Fruit fly (Drosophila melanogaster) whole organism, embryonic: ENCODE measurements around the gene CG43120.

Experiments used
- ATbp ChIP-seq: fragments of 200-800 bp; sonication (Bioruptor generic); optimal IDR thresholded peaks from 2 replicates; lab custom pipeline; 2017; ENCODE audit warnings: missing biosample characterization, mild to moderate bottlenecking, missing genetic modification characterization, missing genetic modification reagents
- Blimp-1 ChIP-seq: fragments of 200-800 bp; sonication (Bioruptor generic); optimal IDR thresholded peaks from 3 replicates; lab custom pipeline; 2018; ENCODE audit warnings: missing biosample characterization, missing genetic modification characterization, mild to moderate bottlenecking, moderate library complexity, missing genetic modification reagents
- CG10267 ChIP-seq: fragments of 200-800 bp; sonication (Bioruptor generic); optimal IDR thresholded peaks from 2 replicates; lab custom pipeline; 2018; ENCODE audit warnings: missing biosample characterization, mild to moderate bottlenecking, missing genetic modification characterization, moderate library complexity
- CG10321 ChIP-seq: fragments of 200-800 bp; sonication (Bioruptor generic); IDR thresholded peaks from 2 replicates; pipeline ENCODE4 v1.3.6; 2022; ENCODE audit warnings: missing biosample characterization, missing genetic modification characterization
- CG11504 ChIP-seq: fragments of 200-800 bp; sonication (Bioruptor generic); optimal IDR thresholded peaks from 3 replicates; lab custom pipeline; 2019; ENCODE audit warnings: missing biosample characterization, mild to moderate bottlenecking, missing genetic modification characterization, moderate library complexity
- CG11695 ChIP-seq: fragments of 200-800 bp; sonication (Bioruptor generic); IDR thresholded peaks from 3 replicates; pipeline ENCODE4 v1.3.6; 2022; ENCODE audit warnings: missing biosample characterization, missing genetic modification characterization
- CG12659 ChIP-seq: fragments of 200-800 bp; sonication (Bioruptor generic); optimal IDR thresholded peaks from 3 replicates; lab custom pipeline; 2017; ENCODE audit warnings: mild to moderate bottlenecking, missing biosample characterization, missing genetic modification reagents, missing genetic modification characterization
- CG12942 ChIP-seq: fragments of 200-800 bp; sonication (Bioruptor generic); optimal IDR thresholded peaks from 3 replicates; lab custom pipeline; 2016; ENCODE audit warnings: missing biosample characterization, missing genetic modification characterization
- CG14014 ChIP-seq: fragments of 200-800 bp; sonication (Bioruptor generic); IDR thresholded peaks from 2 replicates; pipeline ENCODE4 v1.3.6; 2022; ENCODE audit warnings: missing biosample characterization, missing genetic modification characterization
- CG15269 ChIP-seq: fragments of 200-800 bp; sonication (Bioruptor generic); optimal IDR thresholded peaks from 2 replicates; lab custom pipeline; 2018; ENCODE audit warnings: missing biosample characterization, mild to moderate bottlenecking, missing genetic modification characterization, moderate library complexity
- CG17186 ChIP-seq: fragments of 200-800 bp; sonication (Bioruptor generic); optimal IDR thresholded peaks from 3 replicates; lab custom pipeline; 2017; ENCODE audit warnings: missing biosample characterization, missing genetic modification reagents, missing genetic modification characterization
- CG17359 ChIP-seq: fragments of 200-800 bp; sonication (Bioruptor generic); optimal IDR thresholded peaks from 3 replicates; lab custom pipeline; 2018; ENCODE audit warnings: missing biosample characterization, mild to moderate bottlenecking, missing genetic modification characterization, moderate library complexity
- CG18599 ChIP-seq: fragments of 200-800 bp; sonication (Bioruptor generic); optimal IDR thresholded peaks from 3 replicates; lab custom pipeline; 2017; ENCODE audit warnings: missing biosample characterization, missing genetic modification characterization, mild to moderate bottlenecking, moderate library complexity, missing genetic modification reagents
- CG2678 ChIP-seq: fragments of 200-800 bp; sonication (Bioruptor generic); optimal IDR thresholded peaks from 3 replicates; lab custom pipeline; 2019; ENCODE audit warnings: missing biosample characterization, mild to moderate bottlenecking, missing genetic modification characterization, moderate library complexity
- CG2712 ChIP-seq: fragments of 200-800 bp; optimal IDR thresholded peaks from 3 replicates; lab custom pipeline; 2019; ENCODE audit warnings: missing biosample characterization, mild to moderate bottlenecking, missing genetic modification characterization, moderate library complexity
- CG32772 ChIP-seq: fragments of 200-800 bp; sonication (Bioruptor generic); IDR thresholded peaks from 2 replicates; pipeline ENCODE4 v1.3.6; 2022; ENCODE audit warnings: missing biosample characterization, missing genetic modification characterization
- CG6813 ChIP-seq: fragments of 200-800 bp; sonication (Bioruptor generic); optimal IDR thresholded peaks from 2 replicates; lab custom pipeline; 2017; ENCODE audit warnings: missing biosample characterization, missing genetic modification characterization, mild to moderate bottlenecking, moderate library complexity, missing genetic modification reagents
- CG7372 ChIP-seq: fragments of 200-800 bp; sonication (Bioruptor generic); IDR thresholded peaks from 2 replicates; pipeline ENCODE4 v1.3.6; 2022; ENCODE audit warnings: missing biosample characterization, missing genetic modification characterization
- CG7745 ChIP-seq: fragments of 200-800 bp; sonication (Bioruptor generic); optimal IDR thresholded peaks from 2 replicates; lab custom pipeline; 2018; ENCODE audit warnings: missing biosample characterization, mild to moderate bottlenecking, missing genetic modification characterization, moderate library complexity
- CG7839 ChIP-seq: fragments of 200-800 bp; sonication (Bioruptor generic); optimal IDR thresholded peaks from 3 replicates; lab custom pipeline; 2018; ENCODE audit warnings: missing biosample characterization, mild to moderate bottlenecking, missing genetic modification characterization, moderate library complexity
- D19A ChIP-seq: fragments of 200-800 bp; optimal IDR thresholded peaks from 3 replicates; lab custom pipeline; 2019; ENCODE audit warnings: missing biosample characterization, mild to moderate bottlenecking, missing genetic modification characterization, moderate library complexity
- Dp ChIP-seq: fragments of 200-800 bp; sonication (Bioruptor generic); optimal IDR thresholded peaks from 2 replicates; lab custom pipeline; 2018; ENCODE audit warnings: missing biosample characterization, mild to moderate bottlenecking, missing genetic modification characterization, moderate library complexity
- Elba2 ChIP-seq: fragments of 200-800 bp; sonication (Bioruptor generic); optimal IDR thresholded peaks from 3 replicates; lab custom pipeline; 2016; ENCODE audit warnings: missing biosample characterization, missing genetic modification characterization
- Hr51 ChIP-seq, 2 experiments: fragments of 200-800 bp; sonication (Bioruptor generic); optimal IDR thresholded peaks; 2 replicates in 1 of 2; 3 replicates in 1 of 2; lab custom pipeline; 2016 to 2018; ENCODE audit warnings: missing biosample characterization in 2 of 2, missing genetic modification characterization in 2 of 2, mild to moderate bottlenecking in 1 of 2, moderate library complexity in 1 of 2
- Ptx1 ChIP-seq: fragments of 200-800 bp; sonication (Bioruptor generic); IDR thresholded peaks from 2 replicates; pipeline ENCODE4 v1.3.6; 2022; ENCODE audit warnings: missing biosample characterization, missing genetic modification characterization
- Sox102F ChIP-seq: fragments of 200-800 bp; sonication (Bioruptor generic); optimal IDR thresholded peaks from 2 replicates; lab custom pipeline; 2018; ENCODE audit warnings: missing biosample characterization, mild to moderate bottlenecking, missing genetic modification characterization, moderate library complexity
- ab ChIP-seq: fragments of 200-800 bp; sonication (Bioruptor generic); optimal IDR thresholded peaks from 2 replicates; lab custom pipeline; 2016; ENCODE audit warnings: missing biosample characterization, missing genetic modification characterization
- bigmax ChIP-seq: fragments of 200-800 bp; sonication (Bioruptor generic); optimal IDR thresholded peaks from 2 replicates; lab custom pipeline; 2018; ENCODE audit warnings: missing biosample characterization, mild to moderate bottlenecking, missing genetic modification characterization
- ci ChIP-seq: fragments of 200-800 bp; sonication (Bioruptor generic); IDR thresholded peaks from 3 replicates; pipeline ENCODE4 v1.3.6; 2022; ENCODE audit warnings: missing biosample characterization, missing genetic modification characterization
- cwo ChIP-seq: fragments of 200-800 bp; sonication (Bioruptor generic); optimal IDR thresholded peaks from 3 replicates; lab custom pipeline; 2017; ENCODE audit warnings: missing biosample characterization, missing genetic modification characterization, mild to moderate bottlenecking, moderate library complexity, missing genetic modification reagents
- dmrt11E ChIP-seq: fragments of 200-800 bp; sonication (Bioruptor generic); optimal IDR thresholded peaks from 3 replicates; lab custom pipeline; 2018; ENCODE audit warnings: missing biosample characterization, mild to moderate bottlenecking, missing genetic modification characterization, moderate library complexity
- dmrt99B ChIP-seq: fragments of 200-800 bp; sonication (Bioruptor generic); optimal IDR thresholded peaks from 2 replicates; lab custom pipeline; 2018; ENCODE audit warnings: missing biosample characterization, mild to moderate bottlenecking, missing genetic modification characterization, moderate library complexity
- fru ChIP-seq: fragments of >200 bp; optimal IDR thresholded peaks from 2 replicates; lab custom pipeline; 2017
- gem ChIP-seq: fragments of 200-800 bp; sonication (Bioruptor generic); optimal IDR thresholded peaks from 2 replicates; lab custom pipeline; 2019; ENCODE audit warnings: missing biosample characterization, mild to moderate bottlenecking, missing genetic modification characterization, moderate library complexity
- grau ChIP-seq: fragments of 200-800 bp; optimal IDR thresholded peaks from 3 replicates; lab custom pipeline; 2019; ENCODE audit warnings: missing biosample characterization, mild to moderate bottlenecking, missing genetic modification characterization, moderate library complexity
- oc ChIP-seq: fragments of 200-800 bp; sonication (Bioruptor generic); optimal IDR thresholded peaks from 2 replicates; lab custom pipeline; 2018; ENCODE audit warnings: missing biosample characterization, mild to moderate bottlenecking, missing genetic modification characterization, moderate library complexity
- odd ChIP-seq: fragments of 200-800 bp; sonication (Bioruptor generic); optimal IDR thresholded peaks from 2 replicates; lab custom pipeline; 2017; ENCODE audit warnings: missing biosample characterization, mild to moderate bottlenecking, missing genetic modification characterization
- ranshi ChIP-seq: fragments of 200-800 bp; sonication (Bioruptor generic); IDR thresholded peaks from 2 replicates; pipeline ENCODE4 v1.3.6; 2022; ENCODE audit warnings: missing biosample characterization, missing genetic modification characterization
- row ChIP-seq: fragments of 200-800 bp; sonication (Bioruptor generic); IDR thresholded peaks from 3 replicates; pipeline ENCODE4 v1.3.6; 2022; ENCODE audit warnings: missing biosample characterization, missing genetic modification characterization
- sc ChIP-seq, 3 experiments: fragments of >200 bp in 2 of 3; fragments of 200-800 bp in 1 of 3; sonication (Bioruptor generic) in 1 of 3; optimal IDR thresholded peaks; 2 replicates in 2 of 3; 3 replicates in 1 of 3; lab custom pipeline; 2017; ENCODE audit warnings: mild to moderate bottlenecking in 1 of 3, missing biosample characterization in 1 of 3, missing genetic modification characterization in 1 of 3, missing genetic modification reagents in 1 of 3
- sd ChIP-seq: fragments of 200-800 bp; sonication (Bioruptor generic); optimal IDR thresholded peaks from 3 replicates; lab custom pipeline; 2018; ENCODE audit warnings: missing biosample characterization, mild to moderate bottlenecking, missing genetic modification characterization, moderate library complexity
- sisA ChIP-seq: fragments of 200-800 bp; sonication (Bioruptor generic); IDR thresholded peaks from 2 replicates; pipeline ENCODE4 v1.3.6; 2022; ENCODE audit warnings: missing biosample characterization, missing genetic modification characterization
- stwl ChIP-seq: fragments of 200-800 bp; sonication (Bioruptor generic); optimal IDR thresholded peaks from 3 replicates; lab custom pipeline; 2018; ENCODE audit warnings: missing biosample characterization, mild to moderate bottlenecking, missing genetic modification characterization, moderate library complexity
- tap ChIP-seq: fragments of 200-800 bp; optimal IDR thresholded peaks from 3 replicates; lab custom pipeline; 2019; ENCODE audit warnings: missing biosample characterization, mild to moderate bottlenecking, missing genetic modification characterization, moderate library complexity
- twi ChIP-seq: fragments of 200-800 bp; optimal IDR thresholded peaks from 2 replicates; lab custom pipeline; 2019; ENCODE audit warnings: missing biosample characterization, mild to moderate bottlenecking, missing genetic modification characterization, moderate library complexity
- tx ChIP-seq: fragments of 200-800 bp; sonication (Bioruptor generic); optimal IDR thresholded peaks from 2 replicates; lab custom pipeline; 2016; ENCODE audit warnings: missing biosample characterization, missing genetic modification characterization
- unpg ChIP-seq: fragments of 200-800 bp; sonication (Bioruptor generic); optimal IDR thresholded peaks from 3 replicates; lab custom pipeline; 2018; ENCODE audit warnings: missing biosample characterization, mild to moderate bottlenecking, missing genetic modification characterization, moderate library complexity
- yki ChIP-seq: fragments of >200 bp; optimal IDR thresholded peaks from 3 replicates; lab custom pipeline; 2018

CG43120 gene

dm6 chr3L:14338886-14339285, 42.8 kb upstream of the CG43120 start (continued):
- TF ChIP-seq sc (optimal IDR thresholded peaks at IDR 0.05; lab: Kevin White, UChicago) (no peak), sc (GFP tag; optimal IDR thresholded peaks at IDR 0.05; lab: Kevin White, UChicago) (peak; percentile 10), stwl (tag; lab: Kevin White, UChicago) (no peak), CG32772 (GFP tag; lab: Robert Waterston, UW) (peak; percentile 61), dmrt11E (tag; lab: Kevin White, UChicago) (peak; percentile 55), CG17186 (no peak), ranshi (GFP tag; lab: Robert Waterston, UW) (peak; percentile 66), unpg (peak; percentile 73), Dp (GFP tag; lab: Kevin White, UChicago) (no peak), cwo (GFP tag; lab: Kevin White, UChicago) (peak; percentile 24), CG18599 (GFP tag; lab: Kevin White, UChicago) (peak; percentile 72)

- TF ChIP-seq CG11695 (GFP tag; lab: Robert Waterston, UW) (no peak), oc (tag; lab: Kevin White, UChicago) (peak; percentile 97), dmrt99B (tag; lab: Kevin White, UChicago) (peak; percentile 52), tx (GFP tag; lab: Kevin White, UChicago) (no peak), CG17359 (tag; lab: Kevin White, UChicago) (peak; percentile 32), bigmax (GFP tag; lab: Kevin White, UChicago) (no peak), CG10267 (tag; lab: Kevin White, UChicago) (no peak), Sox102F (peak; percentile 43), Ptx1 (peak; percentile 32; the same call in 1 of the 2 replicates), CG2678 (tag; lab: Kevin White, UChicago) (peak; percentile 24), D19A (tag; lab: Kevin White, UChicago) (peak; percentile 10), CG11504 (tag; lab: Kevin White, UChicago) (peak; percentile 61), CG7745 (tag; lab: Kevin White, UChicago) (no peak), CG12659 (GFP tag; lab: Kevin White, UChicago) (no peak), CG14014 (no peak), grau (peak; percentile 7), odd (GFP tag; lab: Kevin White, UChicago) (no peak), CG6813 (GFP tag; lab: Kevin White, UChicago) (peak; percentile 4), CG7372 (no peak), Elba2 (GFP tag; lab: Kevin White, UChicago) (no peak), sd (tag; lab: Kevin White, UChicago) (no peak), CG2712 (tag; lab: Kevin White, UChicago) (peak; percentile 32), yki (lab: Kevin White, UChicago) (no peak), CG10321 (GFP tag; lab: Robert Waterston, UW) (no peak), sisA (GFP tag; lab: Robert Waterston, UW) (no peak), Hr51 (GFP tag; optimal IDR thresholded peaks at IDR 0.05; lab: Kevin White, UChicago) (peak in 1 of 2 experiments; percentile 65), ab (GFP tag; lab: Kevin White, UChicago) (no peak), CG7839 (peak; percentile 13), tap (tag; lab: Kevin White, UChicago) (peak; percentile 19), row (GFP tag; lab: Robert Waterston, UW) (peak; percentile 36; the same call in 2 of the 3 replicates), ci (GFP tag; lab: Robert Waterston, UW) (0 out of 3 replicates have a peak, but pooled peaks have one; percentile 32), gem (peak; percentile 40), Blimp-1 (GFP tag; lab: Kevin White, UChicago) (peak; percentile 6), twi (tag; lab: Kevin White, UChicago) (no peak), CG12942 (no peak), CG15269 (tag; lab: Kevin White, UChicago) (peak; percentile 21), ATbp (peak; percentile 4), fru (no peak)
Measured at dm6 chr3L:14343344-14343972, 38.3 kb upstream of the CG43120 start.
